Fruit fly (Drosophila melanogaster): ENCODE measurements around the gene Smyd3.

The Smyd3 gene

DNA sequence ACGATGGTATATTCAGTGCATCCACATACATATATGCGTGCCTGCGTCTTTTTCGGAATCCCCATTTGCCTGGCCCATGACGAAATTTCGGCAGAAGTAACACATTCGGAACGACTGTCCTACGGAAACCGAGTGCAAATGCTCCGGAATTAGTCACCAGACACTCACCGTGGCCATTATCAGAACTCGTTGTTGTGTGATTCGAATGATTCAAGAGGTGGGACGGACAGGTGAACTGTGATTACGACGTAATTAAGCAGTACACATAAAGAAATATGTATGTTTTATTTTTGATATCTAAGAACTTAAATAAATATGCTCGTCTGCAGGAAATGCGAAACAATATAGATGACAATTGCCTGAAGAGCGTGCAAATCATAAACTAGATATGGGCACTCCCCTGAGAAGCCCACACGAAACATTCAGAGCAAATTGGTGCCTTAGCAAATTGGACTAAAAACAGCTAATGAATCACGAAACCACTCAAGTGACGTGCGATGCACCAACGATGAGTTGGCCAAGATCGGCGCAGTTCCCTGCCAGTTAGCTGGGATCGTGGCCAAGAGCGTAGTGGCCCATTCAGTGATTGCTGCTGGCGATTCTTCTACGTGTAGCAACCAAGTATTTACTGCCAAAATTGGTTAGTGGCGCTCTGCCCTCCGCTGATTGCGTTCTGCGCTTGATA lies 17.2 kb downstream of the Smyd3 start (continued):
- peak in 1 of 2 experiments; percentile 48 for TF ChIP-seq Hr51 (GFP tag; optimal IDR thresholded peaks at IDR 0.05)
- TF ChIP-seq Nf-YA (GFP tag; IDR thresholded peaks at IDR 0.05) = no peak
- TF ChIP-seq PHDP (tag; optimal IDR thresholded peaks at IDR 0.05) = peak; percentile 24
- TF ChIP-seq CG4404 (GFP tag; IDR thresholded peaks at IDR 0.05) = no peak
- TF ChIP-seq gem (tag; optimal IDR thresholded peaks at IDR 0.05) = peak; percentile 46
- TF ChIP-seq CG12236 (GFP tag; optimal IDR thresholded peaks at IDR 0.05) = no peak
- no peak for TF ChIP-seq CG3163 (GFP tag; optimal IDR thresholded peaks at IDR 0.05)
- TF ChIP-seq scrt (GFP tag; optimal IDR thresholded peaks at IDR 0.05) = peak; percentile 23
- TF ChIP-seq CG5245 (GFP tag; optimal IDR thresholded peaks at IDR 0.05) = no peak
- TF ChIP-seq CG10209 (GFP tag; optimal IDR thresholded peaks at IDR 0.05) = peak; percentile 45
- no peak for TF ChIP-seq CG17568 (GFP tag; optimal IDR thresholded peaks at IDR 0.05)
- no peak for TF ChIP-seq NC2α (GFP tag; optimal IDR thresholded peaks at IDR 0.05)
- TF ChIP-seq NfI (GFP tag; optimal IDR thresholded peaks at IDR 0.05) = peak; percentile 35
- TF ChIP-seq fu2 (GFP tag; optimal IDR thresholded peaks at IDR 0.05) = peak; percentile 3
- TF ChIP-seq stwl (tag; optimal IDR thresholded peaks at IDR 0.05) = no peak
- no peak for TF ChIP-seq crp (GFP tag; optimal IDR thresholded peaks at IDR 0.05)
- TF ChIP-seq TFAM (GFP tag; optimal IDR thresholded peaks at IDR 0.05) = no peak
- TF ChIP-seq Max (GFP tag; optimal IDR thresholded peaks at IDR 0.05) = no peak
- TF ChIP-seq Vsx1 (GFP tag; optimal IDR thresholded peaks at IDR 0.05) = peak; percentile 7
- no peak for TF ChIP-seq CG3995 (GFP tag; optimal IDR thresholded peaks at IDR 0.05)
- no peak for TF ChIP-seq gt (GFP tag; IDR thresholded peaks at IDR 0.05)
- no peak for TF ChIP-seq Dek (tag; optimal IDR thresholded peaks at IDR 0.05)
- 0 out of 2 replicates have a peak, but pooled peaks have one; percentile 16 for TF ChIP-seq esg (GFP tag; conservative IDR thresholded peaks at IDR 0.05)
- no peak for TF ChIP-seq fd64A (GFP tag; optimal IDR thresholded peaks at IDR 0.05)
- peak; percentile 34 for TF ChIP-seq corto (GFP tag; optimal IDR thresholded peaks at IDR 0.05)
- TF ChIP-seq Eip74EF (GFP tag; optimal IDR thresholded peaks at IDR 0.05) = no peak
- no peak for TF ChIP-seq kni (GFP tag; optimal IDR thresholded peaks at IDR 0.05)
- TF ChIP-seq CG11695 (GFP tag; IDR thresholded peaks at IDR 0.05) = no peak
- no peak for TF ChIP-seq da (GFP tag; optimal IDR thresholded peaks at IDR 0.05)
- no peak for TF ChIP-seq Rx (GFP tag; IDR thresholded peaks at IDR 0.05)
- peak; percentile 54; the same call in 2 of the 3 replicates for TF ChIP-seq CG17361 (GFP tag; IDR thresholded peaks at IDR 0.05)
- TF ChIP-seq CG12155 (GFP tag; optimal IDR thresholded peaks at IDR 0.05) = no peak
- no peak for TF ChIP-seq CG7963 (GFP tag; IDR thresholded peaks at IDR 0.05; ENCODE audit: partially characterized antibody)
- TF ChIP-seq CG12391 (tag; optimal IDR thresholded peaks at IDR 0.05) = peak; percentile 28
- TF ChIP-seq CG13624 (GFP tag; optimal IDR thresholded peaks at IDR 0.05) = no peak
- no peak for TF ChIP-seq CG42726 (GFP tag; IDR thresholded peaks at IDR 0.05; ENCODE audit: partially characterized antibody)
- no peak for TF ChIP-seq h (optimal IDR thresholded peaks at IDR 0.05)
- TF ChIP-seq CG2120 (GFP tag; optimal IDR thresholded peaks at IDR 0.05) = peak; percentile 63
- TF ChIP-seq HmgZ (tag; optimal IDR thresholded peaks at IDR 0.05) = no peak
- TF ChIP-seq CG18599 (GFP tag; optimal IDR thresholded peaks at IDR 0.05) = peak; percentile 73
- no peak for TF ChIP-seq CG7372 (GFP tag; IDR thresholded peaks at IDR 0.05)
- no peak for TF ChIP-seq H15 (GFP tag; IDR thresholded peaks at IDR 0.05)
- TF ChIP-seq sob (GFP tag; IDR thresholded peaks at IDR 0.05) = no peak
- 0 out of 2 replicates have a peak, but pooled peaks have one; percentile 38 for TF ChIP-seq CG9215 (GFP tag; IDR thresholded peaks at IDR 0.05)
- TF ChIP-seq unc-4 (GFP tag; IDR thresholded peaks at IDR 0.05; ENCODE audit: partially characterized antibody) = no peak
- no peak for TF ChIP-seq NC2β (GFP tag; optimal IDR thresholded peaks at IDR 0.05)
- no peak for TF ChIP-seq CG8290 (GFP tag; optimal IDR thresholded peaks at IDR 0.05)
- no peak for TF ChIP-seq CG8290 (tag; optimal IDR thresholded peaks at IDR 0.05)
- peak; percentile 22 for TF ChIP-seq ind (GFP tag; optimal IDR thresholded peaks at IDR 0.05)
- peak; percentile 59 for TF ChIP-seq CG7556 (GFP tag; optimal IDR thresholded peaks at IDR 0.05)
